Worm (Caenorhabditis elegans): ENCODE data around the gene F58G6.7.

The F58G6.7 gene

DNA sequence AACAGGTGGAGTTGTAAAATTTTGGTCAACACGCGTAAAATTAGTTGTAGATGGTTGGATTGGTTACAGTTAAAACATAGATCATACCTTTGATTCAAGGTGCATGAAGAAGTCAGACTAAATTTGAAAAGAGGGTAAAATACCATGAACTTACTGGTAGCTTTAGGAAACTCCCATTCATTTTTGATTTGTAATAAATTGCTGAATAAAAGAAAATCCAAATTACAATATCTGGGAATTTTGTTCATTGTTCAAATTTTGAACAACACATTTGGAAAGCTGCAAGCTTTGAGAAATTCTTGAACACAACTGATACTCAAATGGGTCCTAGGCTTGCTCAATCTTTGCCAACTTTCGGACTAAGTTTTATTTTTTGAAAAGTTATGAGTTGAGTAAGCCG is 23.9 kb downstream of the F58G6.7 start:
- TF ChIP-seq R02D3.7 (tag; optimal IDR thresholded peaks at IDR 0.05), result no peak
- TF ChIP-seq nhr-10 (tag; optimal IDR thresholded peaks at IDR 0.05), result no peak
- TF ChIP-seq fos-1 (tag; optimal IDR thresholded peaks at IDR 0.05), result no peak
- TF ChIP-seq nhr-77 (tag; optimal IDR thresholded peaks at IDR 0.05), result no peak
- TF ChIP-seq sma-3 (GFP tag; optimal IDR thresholded peaks at IDR 0.05), result no peak
- no peak for TF ChIP-seq dmd-4 (tag; optimal IDR thresholded peaks at IDR 0.05)
- no peak for TF ChIP-seq lin-13 (GFP tag; optimal IDR thresholded peaks at IDR 0.05)
- no peak for TF ChIP-seq blmp-1 (tag; optimal IDR thresholded peaks at IDR 0.05; ENCODE audit: insufficient read depth)
- no peak for TF ChIP-seq ceh-16 (tag; optimal IDR thresholded peaks at IDR 0.05)
- no peak for TF ChIP-seq nhr-25 (tag; optimal IDR thresholded peaks at IDR 0.05)
- TF ChIP-seq mab-5 (tag; optimal IDR thresholded peaks at IDR 0.05), result no peak
- TF ChIP-seq unc-39 (tag; optimal IDR thresholded peaks at IDR 0.05), result no peak
- no peak for TF ChIP-seq crh-2 (tag; optimal IDR thresholded peaks at IDR 0.05)
- TF ChIP-seq ztf-1 (GFP tag; conservative IDR thresholded peaks at IDR 0.05), result no peak
- TF ChIP-seq nhr-129 (tag; optimal IDR thresholded peaks at IDR 0.05), result no peak

DNA sequence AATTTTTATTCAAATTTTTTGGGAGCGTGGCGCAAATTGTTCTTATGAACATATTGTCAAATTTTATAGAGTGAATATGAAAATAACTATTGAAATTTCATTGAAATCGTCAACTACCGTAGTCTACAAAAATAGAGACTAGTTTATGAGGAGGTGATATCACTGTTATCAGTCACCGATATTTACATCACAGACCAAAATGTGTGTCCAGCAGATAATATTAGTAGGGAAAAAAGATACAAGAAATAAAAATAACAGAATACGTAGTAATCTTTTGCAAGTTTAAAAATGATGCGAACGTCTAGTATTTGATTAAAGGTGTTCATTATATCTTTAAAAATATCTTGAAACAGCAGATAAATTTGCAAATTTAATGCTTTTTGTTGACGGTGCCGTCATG is 25.2 kb downstream of the F58G6.7 start:
- TF ChIP-seq egl-27 (tag; optimal IDR thresholded peaks at IDR 0.05), result no peak
- no peak for TF ChIP-seq mbf-1 (tag; optimal IDR thresholded peaks at IDR 0.05)
- no peak for TF ChIP-seq unc-39 (tag; optimal IDR thresholded peaks at IDR 0.05)
- TF ChIP-seq zag-1 (tag; optimal IDR thresholded peaks at IDR 0.05), result no peak
- no peak for TF ChIP-seq aly-2 (tag; optimal IDR thresholded peaks at IDR 0.05)
- no peak for TF ChIP-seq dmd-4 (tag; optimal IDR thresholded peaks at IDR 0.05)
- TF ChIP-seq ama-1 (optimal IDR thresholded peaks at IDR 0.05), result no peak
- no peak for TF ChIP-seq sem-4 (tag; optimal IDR thresholded peaks at IDR 0.05)
- TF ChIP-seq blmp-1 (tag; optimal IDR thresholded peaks at IDR 0.05; ENCODE audit: insufficient read depth), result no peak
- no peak for TF ChIP-seq ztf-11 (tag; optimal IDR thresholded peaks at IDR 0.05)
- TF ChIP-seq mdl-1 (tag; optimal IDR thresholded peaks at IDR 0.05), result no peak
- no peak for TF ChIP-seq lin-13 (GFP tag; optimal IDR thresholded peaks at IDR 0.05)
- TF ChIP-seq nhr-21 (tag; optimal IDR thresholded peaks at IDR 0.05), result no peak
- no peak for TF ChIP-seq elt-3 (tag; optimal IDR thresholded peaks at IDR 0.05)
- no peak for TF ChIP-seq lsy-2 (tag; optimal IDR thresholded peaks at IDR 0.05)
- TF ChIP-seq F13H6.1 (tag; optimal IDR thresholded peaks at IDR 0.05), result no peak
- no peak for TF ChIP-seq sma-3 (GFP tag; optimal IDR thresholded peaks at IDR 0.05)
- TF ChIP-seq nhr-6 (tag; optimal IDR thresholded peaks at IDR 0.05), result no peak
- TF ChIP-seq lin-39 (tag; optimal IDR thresholded peaks at IDR 0.05), result no peak

DNA sequence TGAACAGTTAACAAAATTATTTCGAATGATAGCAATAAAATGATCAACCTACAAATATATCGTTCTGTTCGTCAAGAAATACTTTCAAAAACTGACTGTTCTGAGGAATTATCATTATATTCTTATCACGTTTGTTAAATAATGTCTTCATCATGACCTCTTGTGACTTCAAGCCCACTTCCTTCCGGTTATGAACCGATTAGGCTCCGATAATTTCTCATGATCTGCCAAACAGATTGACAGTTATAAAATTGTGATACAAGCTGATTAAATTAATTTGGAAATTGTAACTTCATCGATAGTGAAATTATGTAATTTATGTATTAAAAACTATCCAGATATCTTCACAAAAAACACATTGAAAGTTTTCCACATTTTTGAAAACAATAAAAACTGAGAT is 26.7 kb downstream of the F58G6.7 start, which contains the start of gene ins-8:
TSS of gene ins-8 (minus strand) at position 101 of the 400 bp plus-strand sequence.
- TF ChIP-seq blmp-1 (tag; optimal IDR thresholded peaks at IDR 0.05; ENCODE audit: insufficient read depth) (no peak), aly-2 (tag; optimal IDR thresholded peaks at IDR 0.05) (no peak), nhr-77 (tag; optimal IDR thresholded peaks at IDR 0.05) (no peak), lin-39 (tag; optimal IDR thresholded peaks at IDR 0.05) (no peak), R02D3.7 (tag; optimal IDR thresholded peaks at IDR 0.05) (no peak), mab-5 (tag; optimal IDR thresholded peaks at IDR 0.05) (no peak), nhr-23 (tag; optimal IDR thresholded peaks at IDR 0.05) (no peak), gmeb-1 (tag; optimal IDR thresholded peaks at IDR 0.05) (no peak), mbf-1 (tag; optimal IDR thresholded peaks at IDR 0.05) (no peak), mdl-1 (tag; optimal IDR thresholded peaks at IDR 0.05) (no peak), nhr-12 (tag; optimal IDR thresholded peaks at IDR 0.05) (no peak), lsy-2 (tag; optimal IDR thresholded peaks at IDR 0.05) (no peak), C34F6.9 (tag; optimal IDR thresholded peaks at IDR 0.05) (no peak), Y55F3AM.14 (GFP tag; optimal IDR thresholded peaks at IDR 0.05) (no peak), unc-55 (GFP tag; optimal IDR thresholded peaks at IDR 0.05) (no peak), F13H6.1 (tag; optimal IDR thresholded peaks at IDR 0.05) (no peak), nhr-11 (tag; optimal IDR thresholded peaks at IDR 0.05) (no peak)

DNA sequence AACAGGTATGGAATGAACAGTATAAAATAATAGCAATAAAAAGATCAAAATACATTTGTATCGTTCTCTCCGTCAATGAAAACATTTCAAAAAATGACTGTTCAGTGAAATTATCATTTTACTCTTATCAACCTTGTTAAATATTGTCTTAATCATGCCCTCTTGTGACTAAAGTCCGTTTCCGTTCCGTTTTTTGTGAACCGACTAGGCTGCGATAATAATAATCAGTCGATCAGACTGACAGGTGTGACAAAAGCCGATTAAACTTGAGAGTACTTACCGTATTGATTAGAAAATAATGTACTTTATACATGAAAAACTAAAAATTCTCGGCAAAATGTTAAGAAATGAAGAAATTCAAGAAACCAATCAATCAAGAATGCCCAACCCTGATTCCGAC is 28.4 kb downstream of the F58G6.7 start, which contains the start of gene ins-7:
TSS of gene ins-7 (minus strand) at position 332 of the 400 bp plus-strand sequence.
- TF ChIP-seq sem-4 (tag; optimal IDR thresholded peaks at IDR 0.05) (no peak), sma-9 (GFP tag; optimal IDR thresholded peaks at IDR 0.05) (peak; percentile 21), sma-9 (tag; optimal IDR thresholded peaks at IDR 0.05) (no peak), unc-39 (tag; optimal IDR thresholded peaks at IDR 0.05) (no peak), fos-1 (tag; optimal IDR thresholded peaks at IDR 0.05) (peak; percentile 65), lin-11 (tag; optimal IDR thresholded peaks at IDR 0.05) (no peak)
